Worm (Caenorhabditis elegans): ENCODE measurements around the gene B0303.7.

The B0303.7 gene

DNA sequence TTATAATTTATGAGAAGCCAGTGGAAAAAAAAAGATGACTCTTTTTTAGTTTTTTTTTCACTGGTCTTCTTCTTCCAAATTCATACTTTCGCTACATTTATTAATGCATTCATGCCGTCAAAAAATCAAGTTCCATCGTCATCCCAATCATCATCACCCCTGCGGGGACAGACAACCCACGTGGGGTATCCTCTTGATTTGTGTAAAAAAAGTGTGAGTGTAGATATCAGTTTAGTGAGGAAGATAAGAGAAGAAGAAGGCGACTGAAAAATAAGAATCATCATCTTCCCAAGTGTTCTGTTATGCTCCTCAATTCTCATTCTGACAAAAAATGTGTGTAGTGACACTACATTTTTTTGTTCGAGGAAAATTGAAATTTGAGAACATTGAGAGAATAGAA, 38.6 kb downstream of the B0303.7 start:
- no peak for TF ChIP-seq rbr-2 (tag; optimal IDR thresholded peaks at IDR 0.05)
- TF ChIP-seq vab-7 (GFP tag; IDR thresholded peaks at IDR 0.05) = no peak
- no peak for TF ChIP-seq ztf-11 (tag; optimal IDR thresholded peaks at IDR 0.05)
- TF ChIP-seq hlh-11 (tag; optimal IDR thresholded peaks at IDR 0.05) = peak; percentile 62
- TF ChIP-seq spr-1 (tag; optimal IDR thresholded peaks at IDR 0.05) = no peak
- TF ChIP-seq mdl-1 (tag; optimal IDR thresholded peaks at IDR 0.05) = peak; percentile 56 to 84
- TF ChIP-seq hmg-1.1 (GFP tag; IDR thresholded peaks at IDR 0.05) = no peak
- peak in 1 of 2 experiments; percentile 94 for TF ChIP-seq unc-62 (GFP tag; optimal IDR thresholded peaks at IDR 0.05 in 1 of 2)
- no peak for TF ChIP-seq unc-62 (tag; optimal IDR thresholded peaks at IDR 0.05)
- TF ChIP-seq hlh-30 (tag; optimal IDR thresholded peaks at IDR 0.05; ENCODE audit: insufficient read depth) = peak; percentile 82
- no peak for TF ChIP-seq dpl-1 (GFP tag; optimal IDR thresholded peaks at IDR 0.05)
- no peak for TF ChIP-seq mep-1 (tag; optimal IDR thresholded peaks at IDR 0.05)
- peak; percentile 6 for TF ChIP-seq nhr-11 (tag; optimal IDR thresholded peaks at IDR 0.05)
- TF ChIP-seq lin-15B (tag; optimal IDR thresholded peaks at IDR 0.05) = no peak
- no peak for TF ChIP-seq snpc-4 (tag; optimal IDR thresholded peaks at IDR 0.05)
- TF ChIP-seq duxl-1 (tag; optimal IDR thresholded peaks at IDR 0.05; ENCODE audit: poor library complexity) = no peak
- TF ChIP-seq T20F7.1 (GFP tag; optimal IDR thresholded peaks at IDR 0.05) = no peak
- TF ChIP-seq nhr-102 (tag; optimal IDR thresholded peaks at IDR 0.05) = no peak
- no peak for TF ChIP-seq aly-2 (tag; optimal IDR thresholded peaks at IDR 0.05)
- peak in 1 of 2 experiments; percentile 23 for TF ChIP-seq lsy-2 (tag; optimal IDR thresholded peaks at IDR 0.05)
- peak; percentile 91 for TF ChIP-seq mxl-3 (GFP tag; optimal IDR thresholded peaks at IDR 0.05)
- no peak for TF ChIP-seq skn-1 (tag; optimal IDR thresholded peaks at IDR 0.05)
- no peak for TF ChIP-seq nhr-76 (tag; optimal IDR thresholded peaks at IDR 0.05)
- no peak for TF ChIP-seq zip-2 (tag; optimal IDR thresholded peaks at IDR 0.05)
- TF ChIP-seq madf-9 (GFP tag; conservative IDR thresholded peaks at IDR 0.05) = 0 out of 2 replicates have a peak, but pooled peaks have one; percentile 2
- no peak for TF ChIP-seq zip-11 (GFP tag; IDR thresholded peaks at IDR 0.05)
- TF ChIP-seq ceh-28 (tag; optimal IDR thresholded peaks at IDR 0.05) = no peak
- TF ChIP-seq tra-1 (GFP tag; IDR thresholded peaks at IDR 0.05) = peak; percentile 32; the same call in 1 of the 2 replicates
- TF ChIP-seq dmd-8 (GFP tag; IDR thresholded peaks at IDR 0.05) = no peak
- peak; percentile 37 for TF ChIP-seq cey-2 (tag; optimal IDR thresholded peaks at IDR 0.05; ENCODE audit: borderline replicate concordance, insufficient read depth)
- TF ChIP-seq nhr-25 (tag; optimal IDR thresholded peaks at IDR 0.05; ENCODE audit: borderline replicate concordance, insufficient read depth) = no peak
- no peak for TF ChIP-seq ZK337.2 (GFP tag; IDR thresholded peaks at IDR 0.05)
- peak; percentile 64 for TF ChIP-seq nhr-28 (tag; optimal IDR thresholded peaks at IDR 0.05)
- TF ChIP-seq T26A8.4 (GFP tag; IDR thresholded peaks at IDR 0.05) = no peak
- TF ChIP-seq lin-29 (GFP tag; IDR thresholded peaks at IDR 0.05) = no peak
- peak; percentile 19 for TF ChIP-seq nhr-48 (tag; optimal IDR thresholded peaks at IDR 0.05)
- peak; percentile 19 for TF ChIP-seq mes-2 (tag; optimal IDR thresholded peaks at IDR 0.05; ENCODE audit: poor library complexity, severe bottlenecking)
- TF ChIP-seq saeg-2 (GFP tag; IDR thresholded peaks at IDR 0.05) = no peak
- peak; percentile 35; the same call in 1 of the 2 replicates for TF ChIP-seq ctbp-1 (GFP tag; IDR thresholded peaks at IDR 0.05)

DNA sequence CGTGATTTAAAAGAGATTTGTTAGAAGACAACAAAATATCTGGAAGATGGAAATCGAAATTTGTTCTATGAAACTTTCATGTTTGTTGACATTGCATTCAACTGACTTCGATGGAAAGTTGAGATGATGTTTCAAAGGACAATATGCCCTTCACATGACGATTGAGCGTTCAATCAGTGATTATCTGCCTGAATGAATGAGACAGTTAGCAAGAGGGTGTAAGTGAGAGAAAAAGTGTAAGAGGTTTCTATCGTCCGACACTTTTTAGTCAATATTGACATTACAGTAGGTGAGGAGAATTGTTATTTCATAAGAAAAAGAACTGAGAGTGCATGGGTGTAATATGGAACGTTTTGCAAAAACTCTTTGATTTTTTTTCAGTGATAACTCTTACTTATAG, 39.8 kb downstream of the B0303.7 start:
- TF ChIP-seq daf-12 (tag; optimal IDR thresholded peaks at IDR 0.05) (no peak), attf-4 (tag; optimal IDR thresholded peaks at IDR 0.05) (no peak), unc-62 (GFP tag; optimal IDR thresholded peaks at IDR 0.05 in 1 of 2) (peak in 1 of 2 experiments; percentile 97), unc-62 (tag; optimal IDR thresholded peaks at IDR 0.05) (no peak), lsy-2 (tag; optimal IDR thresholded peaks at IDR 0.05) (peak in 1 of 2 experiments; percentile 44), dve-1 (tag; optimal IDR thresholded peaks at IDR 0.05; ENCODE audit: insufficient read depth) (peak; percentile 10), php-3 (GFP tag; IDR thresholded peaks at IDR 0.05) (no peak), skn-1 (tag; optimal IDR thresholded peaks at IDR 0.05) (no peak), mes-2 (tag; optimal IDR thresholded peaks at IDR 0.05; ENCODE audit: poor library complexity, severe bottlenecking) (peak; percentile 32), ctbp-1 (GFP tag; IDR thresholded peaks at IDR 0.05) (no peak), mxl-3 (GFP tag; optimal IDR thresholded peaks at IDR 0.05) (peak; percentile 50), dmd-6 (GFP tag; IDR thresholded peaks at IDR 0.05) (peak; percentile 30; the same call in 1 of the 2 replicates), gei-8 (GFP tag; optimal IDR thresholded peaks at IDR 0.05) (peak; percentile 5), nhr-76 (tag; optimal IDR thresholded peaks at IDR 0.05) (no peak), saeg-2 (GFP tag; IDR thresholded peaks at IDR 0.05) (no peak), hlh-30 (tag; optimal IDR thresholded peaks at IDR 0.05; ENCODE audit: insufficient read depth) (peak; percentile 82), nhr-111 (GFP tag; optimal IDR thresholded peaks at IDR 0.05) (no peak), Y105C5A.15 (GFP tag; IDR thresholded peaks at IDR 0.05) (no peak), pqm-1 (tag; optimal IDR thresholded peaks at IDR 0.05) (peak; percentile 32), nhr-28 (tag; optimal IDR thresholded peaks at IDR 0.05) (peak; percentile 60), zag-1 (tag; optimal IDR thresholded peaks at IDR 0.05) (no peak), daf-19 (GFP tag; conservative IDR thresholded peaks at IDR 0.05) (no peak), duxl-1 (tag; optimal IDR thresholded peaks at IDR 0.05; ENCODE audit: poor library complexity) (no peak)

Data from whole organism, L4 larva.